Fruit fly (Drosophila melanogaster) Kc167 (cell line): ENCODE measurements around the gene Ugt303B2.

ENCODE experiments used
- Myc ChIP-seq: fragments of >200 bp; optimal IDR thresholded peaks from 2 replicates; lab custom pipeline; 2017; ENCODE audit warnings: missing external identifiers
- h ChIP-seq: fragments of >200 bp; optimal IDR thresholded peaks from 3 replicates; lab custom pipeline; 2018; ENCODE audit warnings: missing external identifiers
- insv ChIP-seq: fragments of >200 bp; optimal IDR thresholded peaks from 3 replicates; lab custom pipeline; 2018; ENCODE audit warnings: missing external identifiers
- psq ChIP-seq: fragments of >200 bp; optimal IDR thresholded peaks from 2 replicates; lab custom pipeline; 2017; ENCODE audit warnings: missing external identifiers
- ttk ChIP-seq: sonication (Bioruptor generic); optimal IDR thresholded peaks from 2 replicates; lab custom pipeline; 2017; ENCODE audit warnings: missing external identifiers

dm6 chr3R:23556843-23557242, 18.1 kb upstream of the Ugt303B2 start, which contains the start of gene CG10164:
- TF ChIP-seq insv (lab: Kevin White, UChicago), result no peak
- TF ChIP-seq psq, result no peak
- TF ChIP-seq ttk (lab: Kevin White, UChicago), result no peak
- no peak for TF ChIP-seq h
- TF ChIP-seq Myc (lab: Kevin White, UChicago), result no peak
